Worm (Caenorhabditis elegans) whole organism, L2 larva: Measurements from ENCODE around the gene ttr-47.

Experiments
- ZK546.5 ChIP-seq: sonication (generic microtip); optimal IDR thresholded peaks from 2 replicates; lab custom pipeline; 2017; ENCODE audit warnings: missing biosample characterization, missing genetic modification characterization
- ama-1 ChIP-seq: fragments of 150-350 bp; optimal IDR thresholded peaks from 2 replicates; lab custom pipeline; 2018; ENCODE audit warnings: inconsistent platforms
- fos-1 ChIP-seq: fragments of 150-350 bp; optimal IDR thresholded peaks from 2 replicates; lab custom pipeline; 2014; ENCODE audit warnings: missing biosample characterization, missing genetic modification characterization
- nhr-11 ChIP-seq: fragments of 150-350 bp; optimal IDR thresholded peaks from 2 replicates; lab custom pipeline; 2014; ENCODE audit warnings: missing biosample characterization, missing genetic modification characterization

DNA sequence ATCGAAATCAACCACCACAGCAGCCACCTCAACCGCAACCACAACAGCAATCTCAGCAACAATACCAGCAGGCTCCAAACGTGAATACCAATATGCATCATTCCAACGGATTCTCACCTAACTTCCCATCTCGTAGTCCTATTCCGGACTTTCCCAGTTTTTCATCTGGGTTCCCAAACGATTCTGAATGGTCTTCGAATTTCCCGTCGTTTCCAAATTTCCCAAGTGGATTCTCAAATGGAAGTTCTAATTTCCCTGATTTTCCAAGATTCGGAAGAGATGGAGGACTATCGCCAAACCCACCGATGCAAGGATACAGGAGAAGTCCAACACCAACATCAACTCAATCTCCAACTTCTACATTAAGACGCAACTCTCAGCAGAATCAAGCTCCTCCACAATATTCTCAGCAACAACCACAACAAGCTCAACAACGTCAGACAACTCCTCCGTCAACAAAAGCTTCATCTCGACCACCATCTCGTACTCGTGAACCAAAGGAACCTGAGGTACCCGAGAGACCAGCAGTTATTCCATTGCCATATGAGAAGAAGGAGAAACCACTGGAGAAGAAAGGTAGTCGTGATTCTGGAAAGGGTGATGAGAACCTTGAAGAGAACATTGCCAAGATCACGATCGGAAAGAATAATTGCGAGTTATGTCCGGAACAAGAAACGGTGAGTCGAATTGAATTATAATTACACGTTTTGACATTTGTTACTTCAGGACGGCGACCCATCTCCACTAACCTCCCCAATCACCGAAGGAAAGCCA is 14.8 kb downstream of the ttr-47 start:
- TF ChIP-seq ZK546.5 (tag; lab: Kevin White, UChicago) (no peak), nhr-11 (no peak), ama-1 (lab: Kevin White, UChicago) (peak; percentile 75), fos-1 (tag; lab: Kevin White, UChicago) (no peak)
